Worm (Caenorhabditis elegans) whole organism, young adult: ENCODE measurements around the gene blos-2.
"Not testable (repeated sequence)": the region's sequence is repeated elsewhere in the genome, so short reads cannot be mapped to it uniquely, and the experiment has no call there.

Source experiments
- F33H1.4 ChIP-seq: fragments of 200-800 bp; sonication (Bioruptor generic); IDR thresholded peaks from 2 replicates; pipeline ENCODE4 v1.3.6; 2022; ENCODE audit warnings: missing genetic modification reagents, missing genetic modification characterization, missing compliant biosample characterization
- K11D2.4 ChIP-seq: fragments of 200-800 bp; sonication (Bioruptor generic); IDR thresholded peaks from 2 replicates; pipeline ENCODE4 v1.3.6; 2022; ENCODE audit warnings: missing genetic modification reagents, missing genetic modification characterization, missing compliant biosample characterization
- T07F8.4 ChIP-seq: sonication (generic microtip); optimal IDR thresholded peaks from 2 replicates; lab custom pipeline; 2016; ENCODE audit warnings: mild to moderate bottlenecking, missing genetic modification characterization, moderate library complexity, missing compliant biosample characterization
- Y79H2A.3 ChIP-seq: fragments of 200-800 bp; sonication (Bioruptor generic); conservative IDR thresholded peaks from 2 replicates; pipeline ENCODE4 v1.3.6; 2022; ENCODE audit warnings: missing genetic modification reagents, missing genetic modification characterization, missing compliant biosample characterization
- ZK185.1 ChIP-seq: sonication (generic microtip); optimal IDR thresholded peaks from 2 replicates; lab custom pipeline; 2016; ENCODE audit warnings: mild to moderate bottlenecking, missing genetic modification characterization, missing compliant biosample characterization; ENCODE audit not compliant: poor library complexity, severe bottlenecking
- akir-1 ChIP-seq: fragments of 200-800 bp; sonication (Bioruptor generic); optimal IDR thresholded peaks from 2 replicates; lab custom pipeline; 2018; ENCODE audit warnings: mild to moderate bottlenecking, missing genetic modification characterization, moderate library complexity, missing compliant biosample characterization
- aptf-2 ChIP-seq: fragments of 200-800 bp; sonication (Bioruptor generic); conservative IDR thresholded peaks from 2 replicates; pipeline ENCODE4 v1.3.6; 2022; ENCODE audit warnings: missing genetic modification reagents, missing genetic modification characterization, missing compliant biosample characterization
- attf-3 ChIP-seq: fragments of 200-800 bp; sonication (Bioruptor generic); conservative IDR thresholded peaks from 2 replicates; pipeline ENCODE4 v1.3.6; 2022; ENCODE audit warnings: missing genetic modification reagents, missing genetic modification characterization, missing compliant biosample characterization
- bed-1 ChIP-seq: fragments of 200-800 bp; sonication (Bioruptor generic); IDR thresholded peaks from 2 replicates; pipeline ENCODE4 v1.3.6; 2022; ENCODE audit warnings: missing genetic modification reagents, missing genetic modification characterization, missing compliant biosample characterization
- cebp-2 ChIP-seq: fragments of 200-800 bp; sonication (Bioruptor generic); IDR thresholded peaks from 2 replicates; pipeline ENCODE4 v1.3.6; 2022; ENCODE audit warnings: missing genetic modification characterization, missing compliant biosample characterization
- efl-1 ChIP-seq: fragments of 150-350 bp; optimal IDR thresholded peaks from 2 replicates; lab custom pipeline; 2014; ENCODE audit warnings: missing biosample characterization, missing genetic modification reagents, missing genetic modification characterization
- ekl-4 ChIP-seq: fragments of 200-800 bp; sonication (Bioruptor generic); IDR thresholded peaks from 2 replicates; pipeline ENCODE4 v1.3.6; 2022; ENCODE audit warnings: missing genetic modification reagents, missing genetic modification characterization, missing compliant biosample characterization
- ets-4 ChIP-seq: fragments of 200-800 bp; sonication (Bioruptor generic); optimal IDR thresholded peaks from 2 replicates; lab custom pipeline; 2018; ENCODE audit warnings: mild to moderate bottlenecking, missing genetic modification characterization, missing compliant biosample characterization
- fkh-3 ChIP-seq: sonication (generic microtip); optimal IDR thresholded peaks from 2 replicates; lab custom pipeline; 2016; ENCODE audit warnings: mild to moderate bottlenecking, missing genetic modification characterization, missing compliant biosample characterization
- hsf-1 ChIP-seq: fragments of 200-800 bp; sonication (Bioruptor generic); IDR thresholded peaks from 2 replicates; pipeline ENCODE4 v1.3.6; 2022; ENCODE audit warnings: missing genetic modification reagents, missing genetic modification characterization, missing compliant biosample characterization
- lag-1 ChIP-seq: fragments of 200-800 bp; sonication (Bioruptor generic); IDR thresholded peaks from 2 replicates; pipeline ENCODE4 v1.3.6; 2022; ENCODE audit warnings: missing genetic modification reagents, missing genetic modification characterization, missing compliant biosample characterization
- let-607 ChIP-seq, 2 experiments: fragments of 200-800 bp in 1 of 2; sonication (Bioruptor generic) in 1 of 2; sonication (generic microtip) in 1 of 2; optimal IDR thresholded peaks; 2 replicates each; lab custom pipeline; 2016 to 2018; ENCODE audit warnings: mild to moderate bottlenecking in 2 of 2, missing compliant biosample characterization in 2 of 2, missing genetic modification characterization in 2 of 2, moderate library complexity in 2 of 2, missing genotype in 1 of 2
- lin-26 ChIP-seq: fragments of 200-800 bp; sonication (Bioruptor generic); IDR thresholded peaks from 2 replicates; pipeline ENCODE4 v1.3.6; 2022; ENCODE audit warnings: missing genetic modification reagents, missing genetic modification characterization, missing compliant biosample characterization
- lin-35 ChIP-seq, 3 experiments: fragments of 150-350 bp in 2 of 3; sonication (generic microtip) in 1 of 3; optimal IDR thresholded peaks; 2 replicates each; lab custom pipeline; 2014 to 2018; ENCODE audit warnings: missing biosample characterization in 3 of 3, missing genetic modification characterization in 3 of 3, missing genetic modification reagents in 3 of 3
- lin-54 ChIP-seq: fragments of 200-800 bp; sonication (Bioruptor generic); optimal IDR thresholded peaks from 2 replicates; lab custom pipeline; 2018; ENCODE audit warnings: mild to moderate bottlenecking, missing genetic modification characterization, missing compliant biosample characterization
- lsl-1 ChIP-seq: fragments of 200-800 bp; sonication (Bioruptor generic); optimal IDR thresholded peaks from 2 replicates; lab custom pipeline; 2018; ENCODE audit warnings: mild to moderate bottlenecking, missing genetic modification characterization, moderate library complexity, missing compliant biosample characterization
- madf-8 ChIP-seq: fragments of 200-800 bp; sonication (Bioruptor generic); conservative IDR thresholded peaks from 2 replicates; pipeline ENCODE4 v1.3.6; 2022; ENCODE audit warnings: missing genetic modification reagents, missing genetic modification characterization, missing compliant biosample characterization
- nfya-1 ChIP-seq: sonication (generic microtip); optimal IDR thresholded peaks from 2 replicates; lab custom pipeline; 2017; ENCODE audit warnings: antibody characterized with exemption, missing compliant biosample characterization, missing genetic modification characterization, borderline replicate concordance; ENCODE audit not compliant: insufficient read depth
- nfyb-1 ChIP-seq: fragments of 200-800 bp; sonication (Bioruptor generic); IDR thresholded peaks from 2 replicates; pipeline ENCODE4 v1.3.6; 2022; ENCODE audit warnings: missing genetic modification reagents, missing genetic modification characterization, missing compliant biosample characterization
- nhr-27 ChIP-seq: fragments of 200-800 bp; sonication (Bioruptor generic); optimal IDR thresholded peaks from 2 replicates; lab custom pipeline; 2018; ENCODE audit warnings: mild to moderate bottlenecking, missing genetic modification characterization, moderate library complexity, missing compliant biosample characterization
- repo-1 ChIP-seq: sonication (generic microtip); optimal IDR thresholded peaks from 2 replicates; lab custom pipeline; 2017; ENCODE audit warnings: mild to moderate bottlenecking, missing genetic modification characterization, missing compliant biosample characterization
- snpc-3.4 ChIP-seq: sonication (generic microtip); optimal IDR thresholded peaks from 2 replicates; lab custom pipeline; 2017; ENCODE audit warnings: missing genetic modification characterization, mild to moderate bottlenecking, missing compliant biosample characterization, antibody characterized with exemption, moderate library complexity, missing genotype, missing genetic modification reagents
- xnd-1 ChIP-seq: sonication (generic microtip); optimal IDR thresholded peaks from 2 replicates; lab custom pipeline; 2016; ENCODE audit warnings: missing genotype, missing genetic modification reagents, missing genetic modification characterization, missing compliant biosample characterization
- ztf-26 ChIP-seq: sonication (generic microtip); optimal IDR thresholded peaks from 2 replicates; lab custom pipeline; 2017; ENCODE audit warnings: missing genetic modification characterization, missing compliant biosample characterization
- ztf-28 ChIP-seq: fragments of 200-800 bp; sonication (Bioruptor generic); IDR thresholded peaks from 2 replicates; pipeline ENCODE4 v1.3.6; 2022; ENCODE audit warnings: missing genetic modification reagents, missing genetic modification characterization, missing compliant biosample characterization
- ztf-6 ChIP-seq: fragments of 200-800 bp; sonication (Bioruptor generic); IDR thresholded peaks from 2 replicates; pipeline ENCODE4 v1.3.6; 2022; ENCODE audit warnings: missing genetic modification reagents, missing genetic modification characterization, missing compliant biosample characterization

blos-2 gene

DNA sequence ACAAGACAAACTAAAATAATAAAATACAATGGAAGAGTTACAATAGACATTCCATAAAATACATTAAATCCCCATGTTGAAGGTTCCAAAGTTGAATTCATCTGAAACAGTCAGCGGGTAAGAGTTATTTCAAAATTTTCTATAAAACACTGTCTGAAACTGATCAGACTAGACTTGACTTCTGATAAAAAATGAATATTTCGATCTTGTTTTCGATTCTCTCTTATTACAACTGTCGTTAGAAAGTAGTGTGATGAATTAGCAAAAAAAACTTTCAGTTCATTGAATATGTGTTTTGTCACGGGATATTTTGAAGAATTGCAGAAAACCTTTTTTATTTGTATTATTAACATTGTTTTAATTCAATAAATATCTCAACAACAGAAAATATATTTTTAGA is 32.3 kb upstream of the blos-2 start, which contains the start of gene srv-26:
srv-26 (minus strand) TSS at position 101 of the 400 bp plus-strand sequence.
- TF ChIP-seq repo-1, result no peak
- TF ChIP-seq lin-26, result no peak
- TF ChIP-seq F33H1.4 (GFP tag; lab: Robert Waterston, UW), result no peak
- TF ChIP-seq fkh-3 (tag; lab: Kevin White, UChicago), result no peak
- TF ChIP-seq T07F8.4, result no peak
- TF ChIP-seq ztf-28, result no peak
- TF ChIP-seq ztf-6 (GFP tag; lab: Robert Waterston, UW), result no peak
- no peak for TF ChIP-seq ZK185.1 (tag; lab: Kevin White, UChicago)
- no peak for TF ChIP-seq cebp-2 (GFP tag; lab: Robert Waterston, UW)
- no peak for TF ChIP-seq K11D2.4 (GFP tag; lab: Robert Waterston, UW)
- no peak for TF ChIP-seq Y79H2A.3 (GFP tag; lab: Robert Waterston, UW)
- no peak for TF ChIP-seq attf-3 (GFP tag; lab: Robert Waterston, UW)
- TF ChIP-seq aptf-2, result no peak

DNA sequence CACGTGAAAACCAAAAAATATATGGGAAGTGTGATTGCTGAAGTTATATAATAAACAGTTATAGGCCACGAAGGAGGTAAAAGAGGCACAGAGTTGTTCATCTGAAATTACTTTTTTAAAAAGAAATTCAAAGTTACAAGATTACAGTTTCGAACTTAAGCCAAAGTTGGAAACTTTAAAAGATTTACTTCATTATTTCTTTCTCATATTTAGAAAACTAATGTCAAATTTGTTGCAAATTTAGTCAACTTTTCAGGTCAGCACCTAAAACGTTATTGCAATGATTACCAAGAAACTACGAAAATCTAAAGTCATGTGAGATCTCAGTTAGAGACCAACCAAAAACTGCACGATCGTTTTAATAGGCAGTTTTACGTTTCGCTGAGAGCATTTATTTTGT is 30.4 kb upstream of the blos-2 start, which contains the start of gene srv-25:
srv-25 (minus strand) TSS at position 101 of the 400 bp plus-strand sequence.
- TF ChIP-seq lin-35 (GFP tag; optimal IDR thresholded peaks at IDR 0.05; lab: Kevin White, UChicago) (no peak), let-607 (tag; optimal IDR thresholded peaks at IDR 0.05; lab: Kevin White, UChicago) (no peak), bed-1 (GFP tag; lab: Robert Waterston, UW) (no peak), ekl-4 (GFP tag; lab: Robert Waterston, UW) (no peak), efl-1 (GFP tag; lab: Kevin White, UChicago) (no peak)

DNA sequence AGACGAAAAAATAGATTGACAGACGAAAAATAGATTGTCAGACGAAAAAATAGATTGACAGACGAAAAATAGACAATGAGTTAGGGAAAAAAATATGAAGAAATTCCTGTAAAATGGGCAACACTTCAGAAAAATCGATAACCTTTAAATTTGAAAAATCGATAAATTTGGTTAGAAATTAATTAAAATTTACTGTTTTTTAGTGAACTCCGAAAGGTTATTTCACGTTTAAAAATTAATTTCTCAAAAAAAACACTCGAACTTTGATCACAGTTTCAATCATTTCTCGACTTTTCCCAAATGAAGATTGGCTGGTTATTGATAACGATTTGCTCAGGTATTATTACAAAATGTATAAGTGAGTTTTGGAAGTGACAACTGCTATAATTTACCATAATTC is 26.6 kb upstream of the blos-2 start, which contains the start of gene csp-2:
csp-2 (plus strand) TSS at position 301 of the 400 bp plus-strand sequence.
- TF ChIP-seq ets-4 (GFP tag; lab: Kevin White, UChicago) (no peak), F33H1.4 (GFP tag; lab: Robert Waterston, UW) (no peak), xnd-1 (tag; lab: Kevin White, UChicago) (no peak), nhr-27 (tag; lab: Kevin White, UChicago) (no peak), lsl-1 (GFP tag; lab: Kevin White, UChicago) (no peak), attf-3 (GFP tag; lab: Robert Waterston, UW) (no peak), madf-8 (no peak), lin-54 (GFP tag; lab: Kevin White, UChicago) (no peak), lag-1 (GFP tag; lab: Robert Waterston, UW) (no peak), akir-1 (GFP tag; lab: Kevin White, UChicago) (no peak), nfyb-1 (GFP tag; lab: Robert Waterston, UW) (no peak), hsf-1 (no peak), snpc-3.4 (tag; lab: Kevin White, UChicago) (no peak)

DNA sequence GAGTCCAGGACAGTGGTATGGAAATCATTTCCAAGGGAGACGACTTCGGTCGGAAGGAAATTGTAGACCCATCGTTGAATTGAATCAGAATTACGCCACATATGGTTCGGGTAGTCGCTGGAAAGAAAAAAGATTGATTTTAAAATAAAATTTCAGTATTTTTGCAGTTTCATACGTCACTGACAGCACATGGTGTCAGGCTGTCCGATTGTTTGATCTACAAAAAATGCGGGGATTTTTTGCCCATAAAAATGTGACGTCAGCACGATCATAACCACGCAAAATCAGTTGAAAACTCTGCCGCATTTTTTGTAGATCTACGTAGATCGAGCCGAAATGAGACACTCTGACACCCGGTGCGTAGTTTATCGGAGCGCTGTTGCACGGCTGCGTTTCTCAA is 16.7 kb upstream of the blos-2 start, which contains the start of gene Y73B6BL.12:
Y73B6BL.12 (minus strand) TSS at position 101 of the 400 bp plus-strand sequence.
- not testable (repeated sequence) for TF ChIP-seq ztf-26, nhr-27, nfya-1 (tag; lab: Kevin White, UChicago)
